Fruit fly (Drosophila melanogaster): ENCODE data around the gene mib2.

Gene mib2

DNA sequence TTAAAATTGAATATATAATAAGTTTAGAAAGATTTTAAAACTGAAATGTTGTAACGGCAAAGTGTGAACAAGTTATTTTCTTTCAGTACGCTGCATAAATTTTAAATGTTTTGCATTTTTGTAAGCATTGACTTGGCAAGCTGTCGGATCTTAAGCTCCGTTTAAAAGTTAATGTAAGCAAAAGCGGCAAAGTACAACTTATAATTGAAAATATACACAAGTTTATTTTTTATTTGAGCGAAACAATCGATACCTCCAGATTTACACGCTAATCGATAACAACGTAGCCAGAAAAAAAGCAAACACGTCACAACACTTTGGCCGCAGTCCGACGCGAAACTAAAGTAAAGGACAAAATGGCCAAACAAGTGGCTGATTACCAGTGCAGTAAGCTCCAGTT lies 7.3 kb downstream of the mib2 start, which contains the start of gene Catsup:
Gene Catsup, plus strand, starts transcription at position 273 of the 400 bp plus-strand sequence.
- TF ChIP-seq Hr4 (GFP tag; optimal IDR thresholded peaks at IDR 0.05) (no peak), Eip78C (GFP tag) (peak; percentile 37)

DNA sequence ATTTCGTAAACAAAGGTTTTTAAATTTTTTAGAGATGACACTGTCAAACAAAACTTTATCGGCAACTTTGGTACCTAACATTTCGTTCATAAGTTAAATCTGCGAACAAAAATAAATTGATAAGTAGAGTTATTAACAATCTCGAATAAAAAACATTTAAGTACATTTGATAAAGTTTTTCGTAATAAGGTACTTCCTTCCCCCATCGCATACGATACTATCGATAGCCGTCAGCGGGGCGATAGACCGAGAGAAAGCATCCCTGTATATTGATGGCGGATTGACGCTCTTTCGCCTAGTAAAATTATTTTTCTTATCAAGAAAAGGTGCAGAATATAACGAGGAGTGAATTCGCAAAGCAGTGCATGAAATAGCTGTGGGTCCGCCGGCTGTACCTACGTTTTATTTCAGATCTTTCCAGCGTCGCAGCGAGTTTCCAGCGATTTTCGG lies 10.9 kb downstream of the mib2 start, which contains the start of the genes Ttc19 and Acn:
Gene Ttc19, minus strand, starts transcription at position 38 of the 450 bp plus-strand sequence.
Gene Acn, plus strand, starts transcription at position 245 of the 450 bp plus-strand sequence.
- TF ChIP-seq lz (GFP tag; optimal IDR thresholded peaks at IDR 0.05): peak; percentile 86
- no peak for TF ChIP-seq Hr38 (GFP tag; optimal IDR thresholded peaks at IDR 0.05)
- peak; percentile 51; the same call in 1 of the 2 replicates for TF ChIP-seq CG15336 (GFP tag; IDR thresholded peaks at IDR 0.05)
- TF ChIP-seq CG32006 (GFP tag; optimal IDR thresholded peaks at IDR 0.05): peak; percentile 74
- peak; percentile 89 for TF ChIP-seq Hr39 (GFP tag; optimal IDR thresholded peaks at IDR 0.05)
- peak; percentile 60 for TF ChIP-seq Sox15 (GFP tag; optimal IDR thresholded peaks at IDR 0.05)
- TF ChIP-seq Eip78C (GFP tag): peak; percentile 94
- TF ChIP-seq CG31627 (GFP tag; optimal IDR thresholded peaks at IDR 0.05): peak; percentile 89
- no peak for TF ChIP-seq CG6854 (GFP tag; optimal IDR thresholded peaks at IDR 0.05)
- peak; percentile 82 for TF ChIP-seq cyc (GFP tag; optimal IDR thresholded peaks at IDR 0.05)
- TF ChIP-seq OdsH (GFP tag; optimal IDR thresholded peaks at IDR 0.05): peak; percentile 88
- TF ChIP-seq Eip75B (GFP tag; optimal IDR thresholded peaks at IDR 0.05): peak; percentile 86
- TF ChIP-seq CG34406 (GFP tag; optimal IDR thresholded peaks at IDR 0.05): peak; percentile 80
- TF ChIP-seq CG10631 (GFP tag; optimal IDR thresholded peaks at IDR 0.05): peak; percentile 87
- peak; percentile 91 for TF ChIP-seq Sox14 (GFP tag; optimal IDR thresholded peaks at IDR 0.05)
- no peak for TF ChIP-seq Blimp-1 (GFP tag; optimal IDR thresholded peaks at IDR 0.05)
- no peak for TF ChIP-seq CG11294 (GFP tag; IDR thresholded peaks at IDR 0.05)
- peak; percentile 54; the same call in 2 of the 3 replicates for TF ChIP-seq CG8119 (GFP tag; IDR thresholded peaks at IDR 0.05)
- peak; percentile 84 for TF ChIP-seq achi (GFP tag; optimal IDR thresholded peaks at IDR 0.05)
- no peak for TF ChIP-seq CG4318 (GFP tag; optimal IDR thresholded peaks at IDR 0.05)
- peak; percentile 86 for TF ChIP-seq Smox (GFP tag; optimal IDR thresholded peaks at IDR 0.05)
- no peak for TF ChIP-seq CG7368 (GFP tag; optimal IDR thresholded peaks at IDR 0.05)
- peak; percentile 78 for TF ChIP-seq net (GFP tag; optimal IDR thresholded peaks at IDR 0.05)
- peak; percentile 73 for TF ChIP-seq CG6792 (GFP tag; optimal IDR thresholded peaks at IDR 0.05)
- no peak for TF ChIP-seq CG16779 (tag; optimal IDR thresholded peaks at IDR 0.05)
- peak; percentile 78 for TF ChIP-seq eg (GFP tag; IDR thresholded peaks at IDR 0.05)
- TF ChIP-seq ss (GFP tag; optimal IDR thresholded peaks at IDR 0.05): no peak
- peak; percentile 84 for TF ChIP-seq Met (GFP tag; optimal IDR thresholded peaks at IDR 0.05)
- peak; percentile 59 for TF ChIP-seq CG8632 (GFP tag; optimal IDR thresholded peaks at IDR 0.05)
- peak; percentile 53 for TF ChIP-seq CG8319 (GFP tag; optimal IDR thresholded peaks at IDR 0.05)
- TF ChIP-seq Sox102F (GFP tag; optimal IDR thresholded peaks at IDR 0.05): no peak
- peak; percentile 62 for TF ChIP-seq Ets96B (tag; optimal IDR thresholded peaks at IDR 0.05)
- no peak for TF ChIP-seq CG6276 (GFP tag; optimal IDR thresholded peaks at IDR 0.05)
- TF ChIP-seq vri (GFP tag; optimal IDR thresholded peaks at IDR 0.05): peak; percentile 88
- TF ChIP-seq acj6 (GFP tag; optimal IDR thresholded peaks at IDR 0.05): peak; percentile 81
- peak; percentile 80 for TF ChIP-seq Ets21C (GFP tag; optimal IDR thresholded peaks at IDR 0.05)
- TF ChIP-seq salr (GFP tag; optimal IDR thresholded peaks at IDR 0.05): peak in 1 of 2 experiments; percentile 27
- TF ChIP-seq CG3919 (GFP tag; optimal IDR thresholded peaks at IDR 0.05): peak; percentile 79
- TF ChIP-seq CG10669 (GFP tag; optimal IDR thresholded peaks at IDR 0.05): peak; percentile 72
- TF ChIP-seq dac (GFP tag; optimal IDR thresholded peaks at IDR 0.05): no peak
- peak; percentile 52 for TF ChIP-seq CG1621 (tag; optimal IDR thresholded peaks at IDR 0.05)
- peak; percentile 27 for TF ChIP-seq fd59A (GFP tag; optimal IDR thresholded peaks at IDR 0.05)
- peak; percentile 74 for TF ChIP-seq CG6163 (GFP tag; IDR thresholded peaks at IDR 0.05)
- TF ChIP-seq Gug (GFP tag; IDR thresholded peaks at IDR 0.05): peak; percentile 66
- TF ChIP-seq topi (GFP tag; optimal IDR thresholded peaks at IDR 0.05): peak; percentile 81
- no peak for TF ChIP-seq fd85E (GFP tag; optimal IDR thresholded peaks at IDR 0.05)
- TF ChIP-seq spab (GFP tag; optimal IDR thresholded peaks at IDR 0.05): no peak
- TF ChIP-seq dsx (GFP tag; optimal IDR thresholded peaks at IDR 0.05; ENCODE audit: poor library complexity, severe bottlenecking): peak; percentile 65
- TF ChIP-seq CG3032 (tag; optimal IDR thresholded peaks at IDR 0.05): peak; percentile 82
